Fruit fly (Drosophila melanogaster) Kc167 (cell line): ENCODE measurements around the gene CG14841.

ENCODE experiments used
- Myc ChIP-seq: fragments of >200 bp; optimal IDR thresholded peaks from 2 replicates; lab custom pipeline; 2017; ENCODE audit warnings: missing external identifiers
- Sin3A ChIP-seq: fragments of >200 bp; optimal IDR thresholded peaks from 2 replicates; lab custom pipeline; 2018; ENCODE audit warnings: missing external identifiers
- h ChIP-seq: fragments of >200 bp; optimal IDR thresholded peaks from 3 replicates; lab custom pipeline; 2018; ENCODE audit warnings: missing external identifiers
- insv ChIP-seq: fragments of >200 bp; optimal IDR thresholded peaks from 3 replicates; lab custom pipeline; 2018; ENCODE audit warnings: missing external identifiers
- psq ChIP-seq: fragments of >200 bp; optimal IDR thresholded peaks from 2 replicates; lab custom pipeline; 2017; ENCODE audit warnings: missing external identifiers
- ttk ChIP-seq: sonication (Bioruptor generic); optimal IDR thresholded peaks from 2 replicates; lab custom pipeline; 2017; ENCODE audit warnings: missing external identifiers

Gene CG14841

dm6 chr3R:14245371-14245770, 16.8 kb downstream of the CG14841 start, which contains the start of gene CG9616:
TSS of gene CG9616 (minus strand) at chr3R:14245471.
- TF ChIP-seq Myc (lab: Kevin White, UChicago) (no peak), psq (lab: Kevin White, UChicago) (no peak), ttk (lab: Kevin White, UChicago) (no peak), Sin3A (lab: Kevin White, UChicago) (no peak), insv (no peak)

dm6 chr3R:14244577-14244976, 17.6 kb downstream of the CG14841 start, which contains the start of gene CG43291:
TSS of gene CG43291 (minus strand) at chr3R:14244677.
- TF ChIP-seq h: no peak
- TF ChIP-seq Myc (lab: Kevin White, UChicago): no peak
- TF ChIP-seq ttk (lab: Kevin White, UChicago): no peak
- TF ChIP-seq Sin3A (lab: Kevin White, UChicago): no peak
- TF ChIP-seq insv: no peak
- TF ChIP-seq psq (lab: Kevin White, UChicago): no peak

dm6 chr3R:14229045-14229444, 33.2 kb downstream of the CG14841 start, which contains the start of gene CG9624:
TSS of gene CG9624 (minus strand) at chr3R:14229145.
- no peak for TF ChIP-seq ttk (lab: Kevin White, UChicago)
- no peak for TF ChIP-seq insv
- no peak for TF ChIP-seq Sin3A (lab: Kevin White, UChicago)

- TF ChIP-seq h (no peak), Myc (lab: Kevin White, UChicago) (no peak), insv (no peak), ttk (lab: Kevin White, UChicago) (no peak)
Observed at dm6 chr3R:14226662-14227061, 35.6 kb downstream of the CG14841 start, which contains the start of gene CG9631. TSS of gene CG9631 (minus strand) at chr3R:14226762.

- TF ChIP-seq ttk (lab: Kevin White, UChicago): no peak
- no peak for TF ChIP-seq psq (lab: Kevin White, UChicago)
- no peak for TF ChIP-seq insv
- TF ChIP-seq Myc (lab: Kevin White, UChicago): no peak
- no peak for TF ChIP-seq Sin3A (lab: Kevin White, UChicago)
- TF ChIP-seq h: no peak
Observed at dm6 chr3R:14224105-14224574, 38.1 kb downstream of the CG14841 start, which contains the start of gene Sp212. TSS of gene Sp212 (minus strand) at chr3R:14224155.

dm6 chr3R:14221484-14221883, 40.7 kb downstream of the CG14841 start, which contains the start of gene CG33109:
TSS of gene CG33109 (minus strand) at chr3R:14221584.
- TF ChIP-seq h: no peak
- no peak for TF ChIP-seq Sin3A (lab: Kevin White, UChicago)
- TF ChIP-seq insv: no peak

- TF ChIP-seq h: no peak
- no peak for TF ChIP-seq psq (lab: Kevin White, UChicago)
Observed at dm6 chr3R:14220105-14220504, 42.1 kb downstream of the CG14841 start, which contains the start of gene CG31326. TSS of gene CG31326 (minus strand) at chr3R:14220205.

dm6 chr3R:14217839-14218238, 44.4 kb downstream of the CG14841 start, which contains the start of gene CG9649:
TSS of gene CG9649 (minus strand) at chr3R:14217882.
- TF ChIP-seq h (no peak), Myc (lab: Kevin White, UChicago) (no peak), Sin3A (lab: Kevin White, UChicago) (no peak), insv (no peak), ttk (lab: Kevin White, UChicago) (no peak), psq (lab: Kevin White, UChicago) (no peak)

- TF ChIP-seq ttk (lab: Kevin White, UChicago): no peak
- no peak for TF ChIP-seq psq (lab: Kevin White, UChicago)
- no peak for TF ChIP-seq insv
- TF ChIP-seq h: no peak
- TF ChIP-seq Myc (lab: Kevin White, UChicago): no peak
Observed at dm6 chr3R:14214776-14215175, 47.4 kb downstream of the CG14841 start, which contains the start of gene Dop1R1. TSS of gene Dop1R1 (minus strand) at chr3R:14214810.
